Worm (Caenorhabditis elegans): ENCODE results near the gene ZK938.10.

Gene ZK938.10

DNA sequence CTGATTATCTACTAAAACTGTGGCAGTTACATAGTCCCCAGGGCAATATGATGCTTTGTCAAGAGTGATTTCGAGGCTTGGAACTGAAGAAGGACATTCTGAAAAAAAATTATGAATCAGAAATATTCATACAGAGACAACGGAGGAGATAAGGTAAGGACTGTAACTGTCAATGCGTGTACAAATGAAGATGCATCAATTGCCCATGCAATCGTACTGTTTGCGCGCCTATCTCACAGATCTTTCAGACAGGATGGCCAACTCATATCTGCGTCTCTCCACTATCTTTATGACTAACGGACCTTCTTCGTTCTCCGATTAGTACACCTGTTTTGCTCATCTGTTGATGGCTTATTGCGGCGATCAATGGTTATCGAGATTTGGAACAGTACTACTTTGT, 10.5 kb downstream of the ZK938.10 start, which contains the start of gene ZK938.11:
Gene ZK938.11 (minus strand): TSS at position 101 of the 400 bp plus-strand sequence.
- TF ChIP-seq ztf-11 (tag; optimal IDR thresholded peaks at IDR 0.05): no peak
- TF ChIP-seq nhr-43 (tag; optimal IDR thresholded peaks at IDR 0.05; ENCODE audit: poor library complexity, severe bottlenecking): no peak
- TF ChIP-seq fkh-10 (GFP tag; optimal IDR thresholded peaks at IDR 0.05): no peak
- TF ChIP-seq nhr-67 (tag; optimal IDR thresholded peaks at IDR 0.05): no peak
- TF ChIP-seq nhr-28 (tag; optimal IDR thresholded peaks at IDR 0.05): no peak
- no peak for TF ChIP-seq fos-1 (tag; optimal IDR thresholded peaks at IDR 0.05)
- TF ChIP-seq unc-39 (tag; optimal IDR thresholded peaks at IDR 0.05): no peak
- TF ChIP-seq tbx-2 (tag; optimal IDR thresholded peaks at IDR 0.05): no peak
- TF ChIP-seq skn-1 (tag; optimal IDR thresholded peaks at IDR 0.05): no peak
- TF ChIP-seq nfya-1 (tag; optimal IDR thresholded peaks at IDR 0.05; ENCODE audit: insufficient read depth): no peak
- TF ChIP-seq pqm-1 (tag; optimal IDR thresholded peaks at IDR 0.05): no peak

- TF ChIP-seq lsy-12 (tag; optimal IDR thresholded peaks at IDR 0.05): no peak
- TF ChIP-seq fkh-10 (GFP tag; optimal IDR thresholded peaks at IDR 0.05): no peak
- no peak for TF ChIP-seq nhr-67 (tag; optimal IDR thresholded peaks at IDR 0.05)
- peak; percentile 86 for TF ChIP-seq nhr-11 (tag; optimal IDR thresholded peaks at IDR 0.05)
- no peak for TF ChIP-seq egl-27 (tag; optimal IDR thresholded peaks at IDR 0.05)
Observed at ce11 chrII:9838260-9838935, 12.4 kb downstream of the ZK938.10 start, which contains the start of gene arrd-4. Gene arrd-4, minus strand, starts transcription at chrII:9838310.

DNA sequence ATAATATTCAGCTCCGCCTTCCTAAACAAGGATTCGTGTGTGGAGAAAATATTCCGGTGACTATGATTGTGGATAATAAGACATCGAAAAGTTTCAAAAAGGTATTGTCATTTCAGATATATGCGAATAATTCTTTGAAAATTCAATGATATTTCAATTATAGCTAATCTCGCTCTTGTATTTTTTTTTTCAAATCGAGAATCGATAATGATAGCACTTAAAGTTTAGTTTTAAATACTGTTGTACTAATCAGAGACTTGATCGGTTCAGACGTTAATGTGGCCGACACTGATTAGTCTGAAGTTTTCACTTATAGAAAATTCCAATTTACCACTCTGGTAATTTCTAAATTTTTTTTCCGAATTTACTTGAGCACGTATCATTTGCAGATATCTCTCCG, 14.9 kb downstream of the ZK938.10 start:
- TF ChIP-seq lin-15B (tag; optimal IDR thresholded peaks at IDR 0.05) (no peak), jun-1 (tag; optimal IDR thresholded peaks at IDR 0.05) (no peak), lsy-12 (tag; optimal IDR thresholded peaks at IDR 0.05) (no peak), nhr-77 (tag; optimal IDR thresholded peaks at IDR 0.05) (no peak), elt-3 (tag; optimal IDR thresholded peaks at IDR 0.05) (no peak), nhr-67 (tag; optimal IDR thresholded peaks at IDR 0.05) (no peak), elt-2 (tag; optimal IDR thresholded peaks at IDR 0.05) (no peak), zag-1 (tag; optimal IDR thresholded peaks at IDR 0.05) (no peak), nhr-12 (tag; optimal IDR thresholded peaks at IDR 0.05) (no peak), ztf-11 (tag; optimal IDR thresholded peaks at IDR 0.05) (no peak), ama-1 (optimal IDR thresholded peaks at IDR 0.05) (no peak), ceh-28 (tag; optimal IDR thresholded peaks at IDR 0.05) (no peak), fkh-10 (GFP tag; optimal IDR thresholded peaks at IDR 0.05) (no peak), aly-2 (tag; optimal IDR thresholded peaks at IDR 0.05) (no peak), pqm-1 (tag; optimal IDR thresholded peaks at IDR 0.05) (no peak)

DNA sequence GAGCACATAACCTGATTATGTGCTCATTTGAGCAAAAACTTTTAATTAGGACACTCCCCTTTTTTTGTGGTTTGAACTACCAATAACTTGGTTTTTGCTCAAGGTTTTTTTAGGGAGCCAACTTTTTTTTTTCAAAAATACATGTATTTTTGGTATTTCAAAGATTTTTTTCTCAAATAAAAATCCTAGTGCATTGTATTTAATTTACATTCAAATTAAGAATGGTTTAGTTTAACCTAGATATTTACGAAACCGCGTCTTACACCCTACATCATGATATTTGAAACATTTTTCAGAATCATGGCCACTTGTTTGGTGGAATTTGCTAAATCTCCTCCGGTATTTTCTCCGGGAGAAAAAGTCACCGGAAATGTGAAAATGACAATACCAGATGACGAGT, 15.9 kb downstream of the ZK938.10 start, which contains the start of gene arrd-5:
Gene arrd-5 (plus strand): TSS at position 301 of the 400 bp plus-strand sequence.
- no peak for TF ChIP-seq ceh-16 (tag; optimal IDR thresholded peaks at IDR 0.05)
- TF ChIP-seq egl-27 (tag; optimal IDR thresholded peaks at IDR 0.05): no peak
- TF ChIP-seq fkh-10 (GFP tag; optimal IDR thresholded peaks at IDR 0.05): no peak
- TF ChIP-seq snpc-4 (tag; optimal IDR thresholded peaks at IDR 0.05): no peak
- no peak for TF ChIP-seq nhr-43 (tag; optimal IDR thresholded peaks at IDR 0.05; ENCODE audit: poor library complexity, severe bottlenecking)
- no peak for TF ChIP-seq ceh-82 (tag; optimal IDR thresholded peaks at IDR 0.05)
- no peak for TF ChIP-seq ZK546.5 (tag; optimal IDR thresholded peaks at IDR 0.05)
- TF ChIP-seq nhr-23 (tag; optimal IDR thresholded peaks at IDR 0.05): no peak
- no peak for TF ChIP-seq lsy-12 (tag; optimal IDR thresholded peaks at IDR 0.05)
- no peak for TF ChIP-seq ztf-11 (tag; optimal IDR thresholded peaks at IDR 0.05)
- no peak for TF ChIP-seq zag-1 (tag; optimal IDR thresholded peaks at IDR 0.05)
- no peak for TF ChIP-seq mdl-1 (tag; optimal IDR thresholded peaks at IDR 0.05)
- TF ChIP-seq mml-1 (tag; optimal IDR thresholded peaks at IDR 0.05): no peak
- TF ChIP-seq aly-2 (tag; optimal IDR thresholded peaks at IDR 0.05): no peak
- TF ChIP-seq ceh-28 (tag; optimal IDR thresholded peaks at IDR 0.05): no peak

DNA sequence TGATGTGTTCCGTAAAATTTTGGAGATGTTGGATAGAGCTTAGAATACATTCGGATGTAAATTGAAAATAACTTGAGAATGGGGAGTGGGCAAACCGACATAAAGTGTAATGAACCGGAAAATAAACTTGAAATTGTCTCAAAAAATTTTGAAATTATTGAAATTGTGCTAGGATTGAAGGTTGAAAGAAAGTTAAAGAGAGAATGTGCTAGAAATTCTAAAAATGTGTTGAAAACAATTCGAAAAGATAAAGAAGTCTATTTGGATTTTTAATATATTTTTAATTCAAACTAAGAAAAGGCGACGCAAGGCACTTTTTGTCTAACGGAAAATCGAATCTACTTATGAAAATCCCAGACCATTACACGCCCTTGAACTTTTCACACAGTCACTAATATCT, 17.0 kb downstream of the ZK938.10 start, which contains the start of gene ZK938.3:
Gene ZK938.3 (minus strand): TSS at position 101 of the 400 bp plus-strand sequence.
- no peak for TF ChIP-seq ceh-82 (tag; optimal IDR thresholded peaks at IDR 0.05)
- TF ChIP-seq elt-2 (tag; optimal IDR thresholded peaks at IDR 0.05): no peak
- TF ChIP-seq daf-12 (tag; optimal IDR thresholded peaks at IDR 0.05): no peak
- no peak for TF ChIP-seq ceh-9 (tag; optimal IDR thresholded peaks at IDR 0.05)
- no peak for TF ChIP-seq lin-15B (tag; optimal IDR thresholded peaks at IDR 0.05)
- TF ChIP-seq snpc-4 (tag; optimal IDR thresholded peaks at IDR 0.05): no peak
- TF ChIP-seq pha-4 (tag; optimal IDR thresholded peaks at IDR 0.05): no peak
- TF ChIP-seq sea-2 (GFP tag; optimal IDR thresholded peaks at IDR 0.05): no peak
- TF ChIP-seq eor-1 (tag; optimal IDR thresholded peaks at IDR 0.05): no peak
- TF ChIP-seq jun-1 (tag; optimal IDR thresholded peaks at IDR 0.05): no peak
- no peak for TF ChIP-seq zag-1 (tag; optimal IDR thresholded peaks at IDR 0.05)
- TF ChIP-seq ztf-11 (tag; optimal IDR thresholded peaks at IDR 0.05): no peak
